Worm (Caenorhabditis elegans): ENCODE results near the gene F10E7.11.

ce11 chrII:7106313-7106712 lies 16.4 kb downstream of the F10E7.11 start:
- TF ChIP-seq egl-27 (tag; optimal IDR thresholded peaks at IDR 0.05) (no peak), lsy-2 (tag; optimal IDR thresholded peaks at IDR 0.05) (no peak), alr-1 (tag; optimal IDR thresholded peaks at IDR 0.05) (no peak), ceh-82 (tag; optimal IDR thresholded peaks at IDR 0.05) (no peak), nhr-11 (tag; optimal IDR thresholded peaks at IDR 0.05) (no peak), Y55F3AM.14 (GFP tag; optimal IDR thresholded peaks at IDR 0.05) (no peak), nhr-10 (tag; optimal IDR thresholded peaks at IDR 0.05) (no peak), nhr-12 (tag; optimal IDR thresholded peaks at IDR 0.05) (no peak), unc-62 (GFP tag; optimal IDR thresholded peaks at IDR 0.05) (no peak), unc-55 (GFP tag; optimal IDR thresholded peaks at IDR 0.05) (no peak), fos-1 (tag; optimal IDR thresholded peaks at IDR 0.05) (no peak), blmp-1 (tag; optimal IDR thresholded peaks at IDR 0.05; ENCODE audit: insufficient read depth) (no peak), nhr-77 (tag; optimal IDR thresholded peaks at IDR 0.05) (no peak)
